Fruit fly (Drosophila melanogaster) whole organism, embryonic: ENCODE results near the gene CG33483.

Source experiments
- Adf1 ChIP-seq: fragments of 200-800 bp; sonication (Bioruptor generic); IDR thresholded peaks from 2 replicates; pipeline ENCODE4 v1.3.6; 2022; ENCODE audit warnings: missing biosample characterization, missing genetic modification characterization
- Atf6 ChIP-seq: fragments of 200-800 bp; sonication (Bioruptor generic); IDR thresholded peaks from 2 replicates; pipeline ENCODE4 v1.3.6; 2022; ENCODE audit warnings: missing biosample characterization, missing genetic modification characterization
- BEAF-32 ChIP-seq: fragments of 200-800 bp; sonication (Bioruptor generic); optimal IDR thresholded peaks from 3 replicates; lab custom pipeline; 2017; ENCODE audit warnings: missing biosample characterization, missing genetic modification characterization, mild to moderate bottlenecking, moderate library complexity, missing genetic modification reagents
- C15 ChIP-seq: fragments of 200-800 bp; sonication (Bioruptor generic); IDR thresholded peaks from 3 replicates; pipeline ENCODE4 v1.3.6; 2022; ENCODE audit warnings: missing biosample characterization, missing genetic modification characterization
- CG11504 ChIP-seq: fragments of 200-800 bp; sonication (Bioruptor generic); optimal IDR thresholded peaks from 3 replicates; lab custom pipeline; 2019; ENCODE audit warnings: missing biosample characterization, mild to moderate bottlenecking, missing genetic modification characterization, moderate library complexity
- CG12104 ChIP-seq: fragments of 200-800 bp; sonication (Bioruptor generic); optimal IDR thresholded peaks from 3 replicates; lab custom pipeline; 2016; ENCODE audit warnings: missing biosample characterization, missing genetic modification characterization
- CG12236 ChIP-seq: fragments of 200-800 bp; sonication (Bioruptor generic); optimal IDR thresholded peaks from 2 replicates; lab custom pipeline; 2016; ENCODE audit warnings: missing biosample characterization, missing genetic modification characterization
- CG12659 ChIP-seq: fragments of 200-800 bp; sonication (Bioruptor generic); optimal IDR thresholded peaks from 3 replicates; lab custom pipeline; 2017; ENCODE audit warnings: mild to moderate bottlenecking, missing biosample characterization, missing genetic modification reagents, missing genetic modification characterization
- CG12942 ChIP-seq: fragments of 200-800 bp; sonication (Bioruptor generic); optimal IDR thresholded peaks from 3 replicates; lab custom pipeline; 2016; ENCODE audit warnings: missing biosample characterization, missing genetic modification characterization
- CG13123 ChIP-seq: fragments of 200-800 bp; sonication (Bioruptor generic); optimal IDR thresholded peaks from 2 replicates; lab custom pipeline; 2016; ENCODE audit warnings: missing biosample characterization, missing genetic modification characterization
- CG13624 ChIP-seq: fragments of 200-800 bp; sonication (Bioruptor generic); optimal IDR thresholded peaks from 2 replicates; lab custom pipeline; 2016; ENCODE audit warnings: missing biosample characterization, missing genetic modification characterization
- CG14014 ChIP-seq: fragments of 200-800 bp; sonication (Bioruptor generic); IDR thresholded peaks from 2 replicates; pipeline ENCODE4 v1.3.6; 2022; ENCODE audit warnings: missing biosample characterization, missing genetic modification characterization
- CG14050 ChIP-seq: fragments of 200-800 bp; sonication (Bioruptor generic); IDR thresholded peaks from 3 replicates; pipeline ENCODE4 v1.3.6; 2022; ENCODE audit warnings: missing biosample characterization, missing genetic modification characterization
- CG1602 ChIP-seq: fragments of 200-800 bp; sonication (Bioruptor generic); optimal IDR thresholded peaks from 3 replicates; lab custom pipeline; 2016; ENCODE audit warnings: missing biosample characterization, missing genetic modification characterization
- CG1603 ChIP-seq: fragments of 200-800 bp; sonication (Bioruptor generic); optimal IDR thresholded peaks from 2 replicates; lab custom pipeline; 2019; ENCODE audit warnings: missing biosample characterization, mild to moderate bottlenecking, missing genetic modification characterization, moderate library complexity
- CG1647 ChIP-seq: fragments of 200-800 bp; sonication (Bioruptor generic); optimal IDR thresholded peaks from 3 replicates; lab custom pipeline; 2016; ENCODE audit warnings: missing biosample characterization, missing genetic modification characterization
- CG18619 ChIP-seq: fragments of 200-800 bp; sonication (Bioruptor generic); optimal IDR thresholded peaks from 3 replicates; lab custom pipeline; 2017; ENCODE audit warnings: missing biosample characterization, mild to moderate bottlenecking, missing genetic modification characterization
- CG2120 ChIP-seq: fragments of 200-800 bp; sonication (Bioruptor generic); optimal IDR thresholded peaks from 3 replicates; lab custom pipeline; 2016; ENCODE audit warnings: missing biosample characterization, missing genetic modification characterization
- CG30020 ChIP-seq: fragments of 200-800 bp; optimal IDR thresholded peaks from 2 replicates; lab custom pipeline; 2019; ENCODE audit warnings: missing biosample characterization, mild to moderate bottlenecking, missing genetic modification characterization, moderate library complexity
- CG3163 ChIP-seq: fragments of 200-800 bp; sonication (Bioruptor generic); optimal IDR thresholded peaks from 3 replicates; lab custom pipeline; 2016; ENCODE audit warnings: missing biosample characterization, missing genetic modification characterization
- CG32767 ChIP-seq: fragments of 200-800 bp; sonication (Bioruptor generic); IDR thresholded peaks from 2 replicates; pipeline ENCODE4 v1.3.6; 2022; ENCODE audit warnings: missing biosample characterization, missing genetic modification characterization
- CG42726 ChIP-seq: fragments of 200-800 bp; sonication (Bioruptor generic); IDR thresholded peaks from 2 replicates; pipeline ENCODE4 v1.3.6; 2022; ENCODE audit warnings: missing biosample characterization, missing genetic modification characterization; ENCODE audit not compliant: partially characterized antibody
- CG4282 ChIP-seq: fragments of 200-800 bp; sonication (Bioruptor generic); optimal IDR thresholded peaks from 2 replicates; lab custom pipeline; 2016; ENCODE audit warnings: missing biosample characterization, missing genetic modification characterization
- CG5245 ChIP-seq: fragments of 200-800 bp; sonication (Bioruptor generic); optimal IDR thresholded peaks from 3 replicates; lab custom pipeline; 2016; ENCODE audit warnings: missing biosample characterization, missing genetic modification characterization
- CG6254 ChIP-seq: fragments of 200-800 bp; sonication (Bioruptor generic); optimal IDR thresholded peaks from 3 replicates; lab custom pipeline; 2017; ENCODE audit warnings: mild to moderate bottlenecking, missing biosample characterization, missing genetic modification reagents, missing genetic modification characterization
- CG7928 ChIP-seq: fragments of 200-800 bp; sonication (Bioruptor generic); optimal IDR thresholded peaks from 2 replicates; lab custom pipeline; 2017; ENCODE audit warnings: missing biosample characterization, mild to moderate bottlenecking, missing genetic modification characterization
- CHES-1-like ChIP-seq: fragments of 200-800 bp; sonication (Bioruptor generic); optimal IDR thresholded peaks from 2 replicates; lab custom pipeline; 2016; ENCODE audit warnings: missing biosample characterization, missing genetic modification characterization
- Deaf1 ChIP-seq: fragments of 200-800 bp; optimal IDR thresholded peaks from 3 replicates; lab custom pipeline; 2019; ENCODE audit warnings: missing biosample characterization, mild to moderate bottlenecking, missing genetic modification characterization, moderate library complexity
- Doc2 ChIP-seq: fragments of 200-800 bp; sonication (Bioruptor generic); IDR thresholded peaks from 2 replicates; pipeline ENCODE4 v1.3.6; 2022; ENCODE audit warnings: missing biosample characterization, missing genetic modification characterization
- E2f1 ChIP-seq: fragments of 200-800 bp; sonication (Bioruptor generic); IDR thresholded peaks from 2 replicates; pipeline ENCODE4 v1.3.6; 2022; ENCODE audit warnings: missing biosample characterization, missing genetic modification characterization
- Elba2 ChIP-seq: fragments of 200-800 bp; sonication (Bioruptor generic); optimal IDR thresholded peaks from 3 replicates; lab custom pipeline; 2016; ENCODE audit warnings: missing biosample characterization, missing genetic modification characterization
- Lhr ChIP-seq: fragments of 200-800 bp; sonication (Bioruptor generic); optimal IDR thresholded peaks from 3 replicates; lab custom pipeline; 2017; ENCODE audit warnings: mild to moderate bottlenecking, missing biosample characterization, missing genetic modification reagents, missing genetic modification characterization
- Mad ChIP-seq: fragments of 200-800 bp; sonication (Bioruptor generic); optimal IDR thresholded peaks from 2 replicates; lab custom pipeline; 2016; ENCODE audit warnings: missing biosample characterization, missing genetic modification characterization
- Meics ChIP-seq: fragments of 200-800 bp; sonication (Bioruptor generic); optimal IDR thresholded peaks from 2 replicates; lab custom pipeline; 2017; ENCODE audit warnings: missing biosample characterization, mild to moderate bottlenecking, missing genetic modification characterization
- Neu2 ChIP-seq: fragments of 200-800 bp; sonication (Bioruptor generic); optimal IDR thresholded peaks from 3 replicates; lab custom pipeline; 2016; ENCODE audit warnings: missing biosample characterization, missing genetic modification characterization, borderline replicate concordance
- Nf-YB ChIP-seq: fragments of 200-800 bp; sonication (Bioruptor generic); optimal IDR thresholded peaks from 3 replicates; lab custom pipeline; 2019; ENCODE audit warnings: missing biosample characterization, mild to moderate bottlenecking, missing genetic modification characterization, moderate library complexity
- PHDP ChIP-seq: fragments of 200-800 bp; sonication (Bioruptor generic); optimal IDR thresholded peaks from 3 replicates; lab custom pipeline; 2018; ENCODE audit warnings: missing biosample characterization, mild to moderate bottlenecking, missing genetic modification characterization, moderate library complexity
- TFAM ChIP-seq: fragments of 200-800 bp; sonication (Bioruptor generic); optimal IDR thresholded peaks from 2 replicates; lab custom pipeline; 2017; ENCODE audit warnings: missing biosample characterization, missing genetic modification characterization, inconsistent platforms
- Taf1 ChIP-seq: fragments of 200-800 bp; sonication (Bioruptor generic); IDR thresholded peaks from 2 replicates; pipeline ENCODE4 v1.3.6; 2022; ENCODE audit warnings: missing biosample characterization, missing genetic modification characterization
- bab2 ChIP-seq: fragments of 200-800 bp; sonication (Bioruptor generic); optimal IDR thresholded peaks from 2 replicates; lab custom pipeline; 2016; ENCODE audit warnings: missing biosample characterization, missing genetic modification characterization
- bcd ChIP-seq: fragments of 200-800 bp; sonication (Bioruptor generic); optimal IDR thresholded peaks from 2 replicates; lab custom pipeline; 2017; ENCODE audit warnings: missing biosample characterization, mild to moderate bottlenecking, missing genetic modification characterization
- en ChIP-seq: fragments of 200-800 bp; sonication (Bioruptor generic); optimal IDR thresholded peaks from 2 replicates; lab custom pipeline; 2016; ENCODE audit warnings: missing biosample characterization, missing genetic modification characterization
- h ChIP-seq: fragments of >200 bp; optimal IDR thresholded peaks from 2 replicates; lab custom pipeline; 2017
- ind ChIP-seq: fragments of 200-800 bp; sonication (Bioruptor generic); optimal IDR thresholded peaks from 3 replicates; lab custom pipeline; 2016; ENCODE audit warnings: missing biosample characterization, missing genetic modification characterization
- kay ChIP-seq: fragments of 200-800 bp; sonication (Bioruptor generic); optimal IDR thresholded peaks from 2 replicates; lab custom pipeline; 2016; ENCODE audit warnings: missing biosample characterization, missing genetic modification characterization
- pita ChIP-seq: fragments of 200-800 bp; sonication (Bioruptor generic); optimal IDR thresholded peaks from 2 replicates; lab custom pipeline; 2017; ENCODE audit warnings: missing biosample characterization, mild to moderate bottlenecking, missing genetic modification characterization
- pros ChIP-seq: fragments of 200-800 bp; sonication (Bioruptor generic); optimal IDR thresholded peaks from 3 replicates; lab custom pipeline; 2019; ENCODE audit warnings: missing biosample characterization, mild to moderate bottlenecking, missing genetic modification characterization, moderate library complexity
- pzg ChIP-seq: fragments of 200-800 bp; sonication (Bioruptor generic); optimal IDR thresholded peaks from 3 replicates; lab custom pipeline; 2018; ENCODE audit warnings: missing biosample characterization, mild to moderate bottlenecking, missing genetic modification characterization, moderate library complexity
- row ChIP-seq: fragments of 200-800 bp; sonication (Bioruptor generic); IDR thresholded peaks from 3 replicates; pipeline ENCODE4 v1.3.6; 2022; ENCODE audit warnings: missing biosample characterization, missing genetic modification characterization
- vvl ChIP-seq: fragments of 200-800 bp; sonication (Bioruptor generic); IDR thresholded peaks from 2 replicates; pipeline ENCODE4 v1.3.6; 2022; ENCODE audit warnings: missing biosample characterization, missing genetic modification characterization

CG33483 gene

dm6 chr3R:30887711-30888549 lies 14.0 kb downstream of the CG33483 start (continued):
- TF ChIP-seq CG32767 (GFP tag; lab: Robert Waterston, UW) (0 out of 2 replicates have a peak, but pooled peaks have one; percentile 36), h (lab: Kevin White, UChicago) (no peak), CHES-1-like (GFP tag; lab: Kevin White, UChicago) (peak; percentile 52), CG14050 (GFP tag; lab: Robert Waterston, UW) (peak; percentile 27; the same call in 2 of the 3 replicates), vvl (GFP tag; lab: Robert Waterston, UW) (peak; percentile 78), Lhr (GFP tag; lab: Kevin White, UChicago) (no peak), pros (no peak), Atf6 (GFP tag; lab: Robert Waterston, UW) (peak; percentile 40; the same call in 1 of the 2 replicates), CG30020 (no peak), Adf1 (GFP tag; lab: Robert Waterston, UW) (no peak), CG14014 (GFP tag; lab: Robert Waterston, UW) (peak; percentile 55; the same call in 1 of the 2 replicates), CG5245 (GFP tag; lab: Kevin White, UChicago) (peak; percentile 57), ind (GFP tag; lab: Kevin White, UChicago) (peak; percentile 76), CG13123 (GFP tag; lab: Kevin White, UChicago) (peak; percentile 27), CG12236 (GFP tag; lab: Kevin White, UChicago) (no peak), CG13624 (GFP tag; lab: Kevin White, UChicago) (peak; percentile 52), CG2120 (GFP tag; lab: Kevin White, UChicago) (peak; percentile 78), bab2 (GFP tag; lab: Kevin White, UChicago) (peak; percentile 82), Deaf1 (tag; lab: Kevin White, UChicago) (no peak), CG4282 (GFP tag; lab: Kevin White, UChicago) (peak; percentile 48), CG1603 (tag; lab: Kevin White, UChicago) (no peak), TFAM (GFP tag; lab: Kevin White, UChicago) (no peak), PHDP (tag; lab: Kevin White, UChicago) (no peak), bcd (GFP tag; lab: Kevin White, UChicago) (peak; percentile 61), CG1602 (peak; percentile 39), pita (no peak), CG12942 (GFP tag; lab: Kevin White, UChicago) (peak; percentile 54), CG11504 (tag; lab: Kevin White, UChicago) (peak; percentile 73), CG7928 (GFP tag; lab: Kevin White, UChicago) (no peak), Doc2 (GFP tag; lab: Robert Waterston, UW) (no peak), C15 (GFP tag; lab: Robert Waterston, UW) (0 out of 3 replicates have a peak, but pooled peaks have one; percentile 16), BEAF-32 (GFP tag; lab: Kevin White, UChicago) (no peak), Meics (GFP tag; lab: Kevin White, UChicago) (peak; percentile 59), CG42726 (GFP tag; lab: Robert Waterston, UW) (no peak), E2f1 (GFP tag; lab: Robert Waterston, UW) (peak; percentile 59), row (GFP tag; lab: Robert Waterston, UW) (peak; percentile 79), Nf-YB (GFP tag; lab: Kevin White, UChicago) (no peak), kay (GFP tag; lab: Kevin White, UChicago) (peak; percentile 38), CG3163 (no peak), CG1647 (GFP tag; lab: Kevin White, UChicago) (peak; percentile 77), CG6254 (peak; percentile 23), Neu2 (GFP tag; lab: Kevin White, UChicago) (no peak), pzg (GFP tag; lab: Kevin White, UChicago) (no peak), Mad (peak; percentile 35), en (peak; percentile 23), Taf1 (peak; percentile 31; the same call in 1 of the 2 replicates), Elba2 (GFP tag; lab: Kevin White, UChicago) (no peak), CG18619 (GFP tag; lab: Kevin White, UChicago) (peak; percentile 28), CG12659 (peak; percentile 45), CG12104 (GFP tag; lab: Kevin White, UChicago) (no peak)
